Worm (Caenorhabditis elegans) whole organism, young adult: ENCODE data around the gene C39B5.14.

Source experiments
- ccch-3 ChIP-seq: fragments of 200-800 bp; sonication (Bioruptor generic); optimal IDR thresholded peaks from 2 replicates; lab custom pipeline; 2018; ENCODE audit warnings: mild to moderate bottlenecking, missing genetic modification characterization, missing compliant biosample characterization
- snpc-4 ChIP-seq, 5 experiments: fragments of 150-350 bp in 1 of 5; sonication (generic microtip) in 4 of 5; optimal IDR thresholded peaks; 2 replicates each; lab custom pipeline; 2014 to 2018; ENCODE audit warnings: missing genetic modification characterization in 5 of 5, missing biosample characterization in 3 of 5, antibody characterized with exemption in 2 of 5, mild to moderate bottlenecking in 2 of 5, missing compliant biosample characterization in 2 of 5, missing genotype in 2 of 5, moderate library complexity in 2 of 5, missing genetic modification reagents in 1 of 5

DNA sequence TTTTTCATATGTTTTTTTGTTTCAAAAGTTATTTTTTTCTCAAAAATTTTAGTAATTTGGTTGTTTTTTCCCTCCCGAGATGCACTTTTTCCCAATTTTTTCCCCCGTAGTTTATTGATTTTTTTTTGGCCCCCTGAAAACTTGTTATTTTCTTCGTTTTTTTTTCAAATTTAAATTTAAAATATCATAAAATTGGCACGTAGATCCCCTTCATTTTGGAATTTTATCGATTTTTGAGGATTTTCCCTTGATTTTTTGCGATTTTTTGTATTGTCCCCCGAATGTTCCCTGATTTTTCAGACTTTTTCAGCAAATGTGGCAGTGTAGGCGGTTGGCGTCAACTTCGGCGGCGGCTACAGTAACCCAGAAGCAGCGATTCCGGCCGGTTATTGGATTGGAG lies 13.5 kb upstream of the C39B5.14 start, which contains the start of gene C39B5.6:
- no peak for TF ChIP-seq ccch-3 (GFP tag; lab: Kevin White, UChicago)
- TF ChIP-seq snpc-4 (GFP tag; optimal IDR thresholded peaks at IDR 0.05; lab: Kevin White, UChicago) = no peak
- no peak for TF ChIP-seq snpc-4 (tag; optimal IDR thresholded peaks at IDR 0.05; lab: Kevin White, UChicago)
